Worm (Caenorhabditis elegans) whole organism, L3 larva: Measurements from ENCODE around the gene ZK856.5.

Experiments
- ZK546.5 ChIP-seq: sonication (generic microtip); optimal IDR thresholded peaks from 2 replicates; lab custom pipeline; 2017; ENCODE audit warnings: missing biosample characterization, missing genetic modification characterization
- aly-2 ChIP-seq: fragments of 150-350 bp; optimal IDR thresholded peaks from 2 replicates; lab custom pipeline; 2014; ENCODE audit warnings: missing biosample characterization, missing genetic modification characterization
- ama-1 ChIP-seq: fragments of 150-350 bp; optimal IDR thresholded peaks from 2 replicates; lab custom pipeline; 2018
- ceh-16 ChIP-seq: sonication (generic microtip); optimal IDR thresholded peaks from 2 replicates; lab custom pipeline; 2017; ENCODE audit warnings: missing biosample characterization, missing genetic modification characterization
- ceh-82 ChIP-seq: fragments of 150-350 bp; optimal IDR thresholded peaks from 2 replicates; lab custom pipeline; 2014; ENCODE audit warnings: missing biosample characterization, missing genetic modification characterization
- ceh-9 ChIP-seq: sonication (generic microtip); optimal IDR thresholded peaks from 2 replicates; lab custom pipeline; 2018; ENCODE audit warnings: missing biosample characterization, missing genetic modification characterization
- daf-12 ChIP-seq: fragments of 150-350 bp; optimal IDR thresholded peaks from 2 replicates; lab custom pipeline; 2014; ENCODE audit warnings: missing biosample characterization, missing genetic modification reagents, missing genetic modification characterization
- egl-27 ChIP-seq: sonication (generic microtip); optimal IDR thresholded peaks from 4 replicates; lab custom pipeline; 2017; ENCODE audit warnings: missing biosample characterization, missing genetic modification reagents, missing genetic modification characterization
- egl-5 ChIP-seq: fragments of 150-350 bp; optimal IDR thresholded peaks from 2 replicates; lab custom pipeline; 2017; ENCODE audit warnings: missing biosample characterization, missing genetic modification reagents, missing genetic modification characterization, inconsistent platforms
- elt-2 ChIP-seq: sonication (generic microtip); optimal IDR thresholded peaks from 2 replicates; lab custom pipeline; 2016; ENCODE audit warnings: missing genetic modification reagents, mild to moderate bottlenecking, missing genetic modification characterization, missing compliant biosample characterization
- fkh-10 ChIP-seq: sonication (generic microtip); optimal IDR thresholded peaks from 2 replicates; lab custom pipeline; 2017; ENCODE audit warnings: missing biosample characterization, missing genetic modification reagents, missing genetic modification characterization
- fkh-2 ChIP-seq: fragments of 150-350 bp; optimal IDR thresholded peaks from 2 replicates; lab custom pipeline; 2014; ENCODE audit warnings: missing biosample characterization, missing genetic modification reagents, missing genetic modification characterization
- jun-1 ChIP-seq: fragments of 150-350 bp; optimal IDR thresholded peaks from 2 replicates; lab custom pipeline; 2014; ENCODE audit warnings: missing biosample characterization, missing genetic modification reagents, missing genetic modification characterization
- mdl-1 ChIP-seq: fragments of 150-350 bp; optimal IDR thresholded peaks from 2 replicates; lab custom pipeline; 2014; ENCODE audit warnings: missing biosample characterization, missing genetic modification characterization
- mml-1 ChIP-seq: fragments of 150-350 bp; sonication (generic microtip); optimal IDR thresholded peaks from 3 replicates; lab custom pipeline; 2014; ENCODE audit warnings: missing biosample characterization, missing genetic modification characterization
- nhr-11 ChIP-seq: fragments of 150-350 bp; optimal IDR thresholded peaks from 2 replicates; lab custom pipeline; 2014; ENCODE audit warnings: missing biosample characterization, missing genetic modification characterization
- nhr-12 ChIP-seq: fragments of 150-350 bp; optimal IDR thresholded peaks from 2 replicates; lab custom pipeline; 2014; ENCODE audit warnings: missing biosample characterization, missing genetic modification characterization
- nhr-23 ChIP-seq: fragments of 150-350 bp; optimal IDR thresholded peaks from 2 replicates; lab custom pipeline; 2014; ENCODE audit warnings: missing biosample characterization, missing genetic modification reagents, missing genetic modification characterization
- nhr-25 ChIP-seq: sonication (generic microtip); optimal IDR thresholded peaks from 2 replicates; lab custom pipeline; 2017; ENCODE audit warnings: missing biosample characterization, missing genetic modification characterization
- nhr-43 ChIP-seq: sonication (generic microtip); optimal IDR thresholded peaks from 2 replicates; lab custom pipeline; 2016; ENCODE audit warnings: mild to moderate bottlenecking, missing genetic modification characterization, missing compliant biosample characterization; ENCODE audit not compliant: poor library complexity, severe bottlenecking
- nhr-67 ChIP-seq: fragments of 150-350 bp; optimal IDR thresholded peaks from 2 replicates; lab custom pipeline; 2014; ENCODE audit warnings: missing biosample characterization, missing genetic modification characterization
- nhr-76 ChIP-seq: fragments of 150-350 bp; sonication (generic microtip); optimal IDR thresholded peaks from 5 replicates; lab custom pipeline; 2014; ENCODE audit warnings: missing biosample characterization, missing genetic modification characterization
- nhr-77 ChIP-seq: fragments of 150-350 bp; optimal IDR thresholded peaks from 2 replicates; lab custom pipeline; 2014; ENCODE audit warnings: missing biosample characterization, missing genetic modification characterization
- pha-4 ChIP-seq: fragments of 150-350 bp; optimal IDR thresholded peaks from 2 replicates; lab custom pipeline; 2014; ENCODE audit warnings: missing biosample characterization, missing genetic modification reagents, missing genetic modification characterization
- pqm-1 ChIP-seq: fragments of 150-350 bp; optimal IDR thresholded peaks from 2 replicates; lab custom pipeline; 2017; ENCODE audit warnings: missing biosample characterization, missing genetic modification characterization, inconsistent platforms
- unc-39 ChIP-seq: sonication (generic microtip); optimal IDR thresholded peaks from 4 replicates; lab custom pipeline; 2017; ENCODE audit warnings: missing biosample characterization, missing genetic modification characterization
- zag-1 ChIP-seq: fragments of 150-350 bp; optimal IDR thresholded peaks from 2 replicates; lab custom pipeline; 2014; ENCODE audit warnings: missing biosample characterization, missing genetic modification characterization
- ztf-11 ChIP-seq: fragments of 150-350 bp; optimal IDR thresholded peaks from 2 replicates; lab custom pipeline; 2014; ENCODE audit warnings: missing biosample characterization, missing genetic modification characterization
- ztf-4 ChIP-seq: fragments of 150-350 bp; optimal IDR thresholded peaks from 2 replicates; lab custom pipeline; 2014; ENCODE audit warnings: missing biosample characterization, missing genetic modification characterization

ZK856.5 gene

ce11 chrV:10229222-10229879 lies 39.4 kb upstream of the ZK856.5 start, which contains the start of the genes pyt-1 and fipr-7:
Gene pyt-1, minus strand, starts transcription at chrV:10229322.
Gene fipr-7, plus strand, starts transcription at chrV:10229829.
- TF ChIP-seq ztf-11 (tag; lab: Kevin White, UChicago) (no peak), ceh-82 (tag; lab: Kevin White, UChicago) (no peak), egl-27 (tag; lab: Kevin White, UChicago) (no peak), jun-1 (tag; lab: Kevin White, UChicago) (no peak)

- TF ChIP-seq nhr-25 (tag; lab: Kevin White, UChicago) (no peak), mml-1 (tag; lab: Kevin White, UChicago) (no peak), pha-4 (tag; lab: Kevin White, UChicago) (peak; percentile 42), nhr-12 (tag; lab: Kevin White, UChicago) (no peak), ceh-16 (no peak), ama-1 (no peak)
Observed at ce11 chrV:10228360-10228759, 38.4 kb upstream of the ZK856.5 start, which contains the start of gene fipr-4. Gene fipr-4, minus strand, starts transcription at chrV:10228460.

- no peak for TF ChIP-seq nhr-11
- TF ChIP-seq egl-5 (tag; lab: Kevin White, UChicago): no peak
- no peak for TF ChIP-seq ama-1
- no peak for TF ChIP-seq mdl-1 (tag; lab: Kevin White, UChicago)
- TF ChIP-seq nhr-25 (tag; lab: Kevin White, UChicago): no peak
- no peak for TF ChIP-seq ceh-82 (tag; lab: Kevin White, UChicago)
Observed at ce11 chrV:10227333-10227732, 37.4 kb upstream of the ZK856.5 start, which contains the start of gene ttr-19. Gene ttr-19, minus strand, starts transcription at chrV:10227433.

- TF ChIP-seq ceh-9 (tag; lab: Kevin White, UChicago) (no peak), elt-2 (tag; lab: Kevin White, UChicago) (peak; percentile 28)
- TF ChIP-seq, all 47 proteins: peak for 1
Observed at ce11 chrV:10225610-10226009, 35.7 kb upstream of the ZK856.5 start, which contains the start of gene daf-36. Gene daf-36, minus strand, starts transcription at chrV:10225710.

ce11 chrV:10224619-10225018 lies 34.7 kb upstream of the ZK856.5 start:
- peak; percentile 68 for TF ChIP-seq elt-2 (tag; lab: Kevin White, UChicago)
- no peak for TF ChIP-seq nhr-23 (tag; lab: Kevin White, UChicago)

ce11 chrV:10222007-10222406 lies 32.1 kb upstream of the ZK856.5 start, which contains the start of gene C12D8.20:
Gene C12D8.20, plus strand, starts transcription at chrV:10222307.
- TF ChIP-seq nhr-67 (tag; lab: Kevin White, UChicago) (no peak), ceh-9 (tag; lab: Kevin White, UChicago) (no peak), ztf-11 (tag; lab: Kevin White, UChicago) (no peak), daf-12 (tag; lab: Kevin White, UChicago) (no peak), ama-1 (no peak), fkh-10 (GFP tag; lab: Kevin White, UChicago) (no peak), zag-1 (no peak), nhr-76 (tag; lab: Kevin White, UChicago) (no peak), ZK546.5 (tag; lab: Kevin White, UChicago) (no peak), nhr-43 (tag; lab: Kevin White, UChicago) (no peak), aly-2 (tag; lab: Kevin White, UChicago) (no peak), nhr-11 (no peak), ztf-4 (no peak), pqm-1 (tag; lab: Kevin White, UChicago) (no peak), ceh-16 (no peak)

- TF ChIP-seq nhr-23 (tag; lab: Kevin White, UChicago): no peak
- no peak for TF ChIP-seq ZK546.5 (tag; lab: Kevin White, UChicago)
Observed at ce11 chrV:10221317-10221716, 31.4 kb upstream of the ZK856.5 start, which contains the start of the genes fipr-5 and fipr-9. Gene fipr-5, minus strand, starts transcription at chrV:10221417. Gene fipr-9, plus strand, starts transcription at chrV:10221662.

ce11 chrV:10220605-10221004 lies 30.7 kb upstream of the ZK856.5 start, which contains the start of gene C12D8.13:
Gene C12D8.13, minus strand, starts transcription at chrV:10220705.
- TF ChIP-seq egl-5 (tag; lab: Kevin White, UChicago) (no peak), nhr-77 (tag; lab: Kevin White, UChicago) (no peak), unc-39 (tag; lab: Kevin White, UChicago) (no peak), fkh-2 (tag; lab: Kevin White, UChicago) (no peak), ztf-4 (no peak)
- TF ChIP-seq, all 47 proteins: peak for 0
